Fruit fly (Drosophila melanogaster): ENCODE results near the gene CG8661.

- TF ChIP-seq Hr96 (GFP tag; optimal IDR thresholded peaks at IDR 0.05), result no peak
- TF ChIP-seq cnc (optimal IDR thresholded peaks at IDR 0.05), result no peak
- no peak for TF ChIP-seq kay (GFP tag; ENCODE audit: borderline replicate concordance)
- no peak for TF ChIP-seq CG11617 (GFP tag; optimal IDR thresholded peaks at IDR 0.05)
- TF ChIP-seq Clk (GFP tag; optimal IDR thresholded peaks at IDR 0.05), result no peak
- no peak for TF ChIP-seq CG7045 (GFP tag; optimal IDR thresholded peaks at IDR 0.05)
- TF ChIP-seq tj (GFP tag; optimal IDR thresholded peaks at IDR 0.05), result no peak
- TF ChIP-seq toe (GFP tag; optimal IDR thresholded peaks at IDR 0.05), result no peak
- no peak for TF ChIP-seq ovo (GFP tag; optimal IDR thresholded peaks at IDR 0.05)
- no peak for TF ChIP-seq CG33017 (tag; optimal IDR thresholded peaks at IDR 0.05)
- TF ChIP-seq pad (GFP tag; optimal IDR thresholded peaks at IDR 0.05), result no peak
- TF ChIP-seq Crg-1 (GFP tag; optimal IDR thresholded peaks at IDR 0.05), result no peak
- no peak for TF ChIP-seq bab1 (GFP tag; optimal IDR thresholded peaks at IDR 0.05)
Measured at dm6 chrX:17329933-17330674, 45.8 kb upstream of the CG8661 start.

Data from whole organism, adult.